Fruit fly (Drosophila melanogaster) whole organism, adult: ENCODE data around the gene CG6569.

Experiments
- CG11617 ChIP-seq: fragments of 200-800 bp; sonication (Bioruptor generic); optimal IDR thresholded peaks from 2 replicates; lab custom pipeline; 2017; ENCODE audit warnings: mild to moderate bottlenecking, missing biosample characterization, missing genetic modification reagents, missing genetic modification characterization
- CG12768 ChIP-seq: fragments of 200-800 bp; sonication (Bioruptor generic); optimal IDR thresholded peaks from 2 replicates; lab custom pipeline; 2017; ENCODE audit warnings: missing biosample characterization, missing genetic modification characterization, mild to moderate bottlenecking, moderate library complexity, missing genetic modification reagents
- CG14711 ChIP-seq: fragments of 200-800 bp; sonication (Bioruptor generic); optimal IDR thresholded peaks from 2 replicates; lab custom pipeline; 2018; ENCODE audit warnings: missing biosample characterization, mild to moderate bottlenecking, missing genetic modification characterization, moderate library complexity
- CG1620 ChIP-seq: fragments of 200-800 bp; sonication (Bioruptor generic); optimal IDR thresholded peaks from 2 replicates; lab custom pipeline; 2016; ENCODE audit warnings: missing biosample characterization, missing genetic modification characterization
- CG33017 ChIP-seq: fragments of 200-800 bp; sonication (Bioruptor generic); optimal IDR thresholded peaks from 2 replicates; lab custom pipeline; 2018; ENCODE audit warnings: missing biosample characterization, mild to moderate bottlenecking, missing genetic modification characterization, moderate library complexity
- CG5204 ChIP-seq: fragments of 200-800 bp; sonication (Bioruptor generic); optimal IDR thresholded peaks from 2 replicates; lab custom pipeline; 2016; ENCODE audit warnings: missing biosample characterization, missing genetic modification characterization
- CG7045 ChIP-seq: fragments of 200-800 bp; sonication (Bioruptor generic); optimal IDR thresholded peaks from 2 replicates; lab custom pipeline; 2017; ENCODE audit warnings: missing biosample characterization, mild to moderate bottlenecking, missing genetic modification characterization
- CG7101 ChIP-seq: fragments of 200-800 bp; sonication (Bioruptor generic); optimal IDR thresholded peaks from 2 replicates; lab custom pipeline; 2018; ENCODE audit warnings: missing biosample characterization, mild to moderate bottlenecking, missing genetic modification characterization, moderate library complexity
- Clk ChIP-seq: fragments of 200-800 bp; sonication (Bioruptor generic); optimal IDR thresholded peaks from 2 replicates; lab custom pipeline; 2017; ENCODE audit warnings: missing biosample characterization, missing genetic modification characterization
- Crg-1 ChIP-seq: fragments of 200-800 bp; sonication (Bioruptor generic); optimal IDR thresholded peaks from 2 replicates; lab custom pipeline; 2016; ENCODE audit warnings: missing biosample characterization, missing genetic modification characterization
- Hr96 ChIP-seq: fragments of 200-800 bp; sonication (Bioruptor generic); optimal IDR thresholded peaks from 2 replicates; lab custom pipeline; 2016; ENCODE audit warnings: missing biosample characterization, missing genetic modification characterization
- Mnt ChIP-seq: fragments of 200-800 bp; sonication (Bioruptor generic); optimal IDR thresholded peaks from 2 replicates; lab custom pipeline; 2016; ENCODE audit warnings: missing biosample characterization, mild to moderate bottlenecking, missing genetic modification characterization
- bab1 ChIP-seq: fragments of 200-800 bp; sonication (Bioruptor generic); optimal IDR thresholded peaks from 3 replicates; lab custom pipeline; 2019; ENCODE audit warnings: missing biosample characterization, mild to moderate bottlenecking, missing genetic modification characterization, moderate library complexity
- cic ChIP-seq: fragments of 200-800 bp; sonication (Bioruptor generic); optimal IDR thresholded peaks from 2 replicates; lab custom pipeline; 2017; ENCODE audit warnings: missing biosample characterization, mild to moderate bottlenecking, missing genetic modification characterization, moderate library complexity
- cnc ChIP-seq, 2 experiments: fragments of >200 bp; optimal IDR thresholded peaks; 2 replicates each; lab custom pipeline; 2017
- kay ChIP-seq: fragments of 200-800 bp; sonication (Bioruptor generic); peaks from one replicate; lab custom pipeline; 2016; ENCODE audit warnings: missing biosample characterization, missing genetic modification characterization, borderline replicate concordance
- ovo ChIP-seq: fragments of 200-800 bp; sonication (Bioruptor generic); optimal IDR thresholded peaks from 2 replicates; lab custom pipeline; 2016; ENCODE audit warnings: missing biosample characterization, missing genetic modification characterization
- pad ChIP-seq: fragments of 200-800 bp; sonication (Bioruptor generic); optimal IDR thresholded peaks from 3 replicates; lab custom pipeline; 2017; ENCODE audit warnings: missing biosample characterization, missing genetic modification characterization, mild to moderate bottlenecking, moderate library complexity, missing genetic modification reagents
- tj ChIP-seq: fragments of 200-800 bp; sonication (Bioruptor generic); optimal IDR thresholded peaks from 3 replicates; lab custom pipeline; 2017; ENCODE audit warnings: missing biosample characterization, mild to moderate bottlenecking, missing genetic modification characterization, moderate library complexity
- toe ChIP-seq: fragments of 200-800 bp; sonication (Bioruptor generic); optimal IDR thresholded peaks from 2 replicates; lab custom pipeline; 2016; ENCODE audit warnings: missing biosample characterization, missing genetic modification characterization

The CG6569 gene

dm6 chr3R:21838505-21838956 lies 29.2 kb downstream of the CG6569 start:
- TF ChIP-seq toe (GFP tag; lab: Kevin White, UChicago) (no peak), Hr96 (GFP tag; lab: Kevin White, UChicago) (no peak), Crg-1 (GFP tag; lab: Kevin White, UChicago) (no peak), pad (GFP tag; lab: Kevin White, UChicago) (no peak), CG7045 (GFP tag; lab: Kevin White, UChicago) (no peak), CG12768 (GFP tag; lab: Kevin White, UChicago) (no peak), CG14711 (tag; lab: Kevin White, UChicago) (no peak), CG7101 (tag; lab: Kevin White, UChicago) (no peak), kay (GFP tag; lab: Kevin White, UChicago) (no peak), CG11617 (GFP tag; lab: Kevin White, UChicago) (no peak)

- no peak for TF ChIP-seq cic (GFP tag; lab: Kevin White, UChicago)
- no peak for TF ChIP-seq CG7101 (tag; lab: Kevin White, UChicago)
- TF ChIP-seq CG5204 (GFP tag; lab: Kevin White, UChicago): no peak
Observed at dm6 chr3R:21837069-21837977, 30.4 kb downstream of the CG6569 start.

DNA sequence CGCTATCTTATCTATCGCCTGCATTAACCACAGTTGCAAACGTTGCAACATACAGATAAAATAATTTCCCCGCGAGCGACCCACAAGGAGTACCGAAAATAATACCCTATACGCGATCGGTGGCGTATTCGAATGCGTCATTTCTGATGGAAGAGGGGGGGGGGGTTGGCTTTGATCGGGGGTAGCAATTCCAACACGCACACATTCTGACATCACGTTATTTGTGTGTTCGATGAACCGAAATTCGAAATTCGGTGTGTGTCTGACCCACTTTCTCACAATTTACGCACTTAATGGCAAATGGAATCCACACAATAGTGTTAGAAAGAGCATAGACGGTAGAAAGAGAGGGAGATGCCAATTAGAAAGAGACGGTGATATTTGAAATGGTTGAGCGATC lies 31.1 kb downstream of the CG6569 start:
- TF ChIP-seq Crg-1 (GFP tag; lab: Kevin White, UChicago) (no peak), Clk (no peak), CG1620 (GFP tag; lab: Kevin White, UChicago) (no peak), Hr96 (GFP tag; lab: Kevin White, UChicago) (no peak), Mnt (GFP tag; lab: Kevin White, UChicago) (no peak), tj (no peak), CG5204 (GFP tag; lab: Kevin White, UChicago) (no peak), kay (GFP tag; lab: Kevin White, UChicago) (no peak), ovo (GFP tag; lab: Kevin White, UChicago) (no peak), CG7045 (GFP tag; lab: Kevin White, UChicago) (no peak), cic (GFP tag; lab: Kevin White, UChicago) (no peak), CG14711 (tag; lab: Kevin White, UChicago) (no peak), CG33017 (no peak), CG11617 (GFP tag; lab: Kevin White, UChicago) (no peak), cnc (optimal IDR thresholded peaks at IDR 0.05; lab: Kevin White, UChicago) (no peak), toe (GFP tag; lab: Kevin White, UChicago) (no peak), pad (GFP tag; lab: Kevin White, UChicago) (no peak), CG12768 (GFP tag; lab: Kevin White, UChicago) (no peak), bab1 (GFP tag; lab: Kevin White, UChicago) (no peak)

DNA sequence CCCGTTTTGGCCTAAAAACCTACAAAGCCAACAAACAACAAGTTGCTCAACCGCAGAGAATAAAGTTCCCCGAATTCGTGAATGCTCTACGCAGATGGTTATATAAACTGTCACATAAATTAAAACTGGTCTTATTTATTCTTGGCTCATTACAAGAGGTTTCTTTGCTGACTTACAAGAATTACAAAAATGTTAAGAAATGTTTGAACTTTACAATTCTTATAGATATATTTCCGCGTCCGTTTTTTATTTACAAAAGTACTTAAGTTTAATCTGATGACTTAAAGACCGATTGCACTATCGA lies 31.6 kb downstream of the CG6569 start:
- TF ChIP-seq bab1 (GFP tag; lab: Kevin White, UChicago) (no peak), kay (GFP tag; lab: Kevin White, UChicago) (no peak), cnc (optimal IDR thresholded peaks at IDR 0.05; lab: Kevin White, UChicago) (no peak), CG12768 (GFP tag; lab: Kevin White, UChicago) (no peak), CG5204 (GFP tag; lab: Kevin White, UChicago) (no peak), tj (no peak), Crg-1 (GFP tag; lab: Kevin White, UChicago) (no peak), Hr96 (GFP tag; lab: Kevin White, UChicago) (no peak), cic (GFP tag; lab: Kevin White, UChicago) (no peak), ovo (GFP tag; lab: Kevin White, UChicago) (no peak), CG7045 (GFP tag; lab: Kevin White, UChicago) (no peak), CG33017 (no peak), Clk (no peak), toe (GFP tag; lab: Kevin White, UChicago) (no peak), Mnt (GFP tag; lab: Kevin White, UChicago) (no peak), CG11617 (GFP tag; lab: Kevin White, UChicago) (no peak), CG1620 (GFP tag; lab: Kevin White, UChicago) (no peak), pad (GFP tag; lab: Kevin White, UChicago) (no peak), CG14711 (tag; lab: Kevin White, UChicago) (no peak)

DNA sequence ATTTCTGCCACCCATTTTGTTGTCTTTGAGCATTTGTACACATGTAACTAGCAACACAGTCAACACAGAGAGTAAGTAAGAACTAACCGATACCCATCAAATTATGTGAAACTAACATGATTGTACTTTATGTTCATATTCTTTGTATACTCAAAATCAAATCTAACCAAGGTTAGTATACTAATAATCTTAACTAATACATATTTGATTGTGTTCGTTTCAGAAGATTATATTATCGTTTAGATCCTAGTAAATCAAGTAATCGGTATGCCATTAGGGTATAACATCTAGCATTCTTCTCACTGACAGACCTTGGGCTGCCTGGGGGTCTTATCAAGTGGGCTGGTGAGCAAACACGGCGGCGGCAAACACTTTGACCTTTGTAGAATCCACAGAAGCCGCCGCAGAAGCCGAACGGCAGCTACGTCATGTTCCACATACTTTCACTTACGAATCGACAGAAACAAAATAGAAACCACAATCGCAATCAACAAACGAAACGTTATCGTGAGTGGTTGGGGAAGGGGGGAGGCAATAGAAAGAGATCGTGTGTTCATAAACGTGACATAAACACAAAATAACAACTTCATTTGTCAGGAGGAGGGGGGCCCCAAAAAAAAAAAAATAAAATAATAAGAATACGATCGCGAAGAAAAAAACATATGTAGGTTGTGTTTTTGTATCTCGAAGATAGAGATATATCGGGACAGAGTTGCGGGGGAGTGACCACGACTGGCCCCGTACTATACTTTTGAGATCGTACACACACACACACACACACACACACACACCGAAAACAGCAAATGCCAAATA lies 32.1 kb downstream of the CG6569 start:
- TF ChIP-seq CG33017 (no peak), CG1620 (GFP tag; lab: Kevin White, UChicago) (no peak), Clk (no peak), CG5204 (GFP tag; lab: Kevin White, UChicago) (no peak), ovo (GFP tag; lab: Kevin White, UChicago) (no peak), CG12768 (GFP tag; lab: Kevin White, UChicago) (no peak), cnc (optimal IDR thresholded peaks at IDR 0.05; lab: Kevin White, UChicago) (no peak), CG14711 (tag; lab: Kevin White, UChicago) (no peak), CG7101 (tag; lab: Kevin White, UChicago) (no peak), cic (GFP tag; lab: Kevin White, UChicago) (no peak), bab1 (GFP tag; lab: Kevin White, UChicago) (no peak), Crg-1 (GFP tag; lab: Kevin White, UChicago) (no peak), toe (GFP tag; lab: Kevin White, UChicago) (no peak), kay (GFP tag; lab: Kevin White, UChicago) (no peak), Mnt (GFP tag; lab: Kevin White, UChicago) (no peak), CG11617 (GFP tag; lab: Kevin White, UChicago) (no peak), pad (GFP tag; lab: Kevin White, UChicago) (no peak), Hr96 (GFP tag; lab: Kevin White, UChicago) (no peak)
